Fruit fly (Drosophila melanogaster): Measurements from ENCODE around the gene CG10147.

Gene CG10147

dm6 chr3L:6498602-6499001 lies 10.4 kb upstream of the CG10147 start:
- TF ChIP-seq CG9705 (GFP tag; optimal IDR thresholded peaks at IDR 0.05): no peak

dm6 chr3L:6497990-6498389 lies 9.8 kb upstream of the CG10147 start:
- TF ChIP-seq Sp1 (GFP tag; optimal IDR thresholded peaks at IDR 0.05) (no peak), tai (GFP tag; optimal IDR thresholded peaks at IDR 0.05) (no peak), br (GFP tag; optimal IDR thresholded peaks at IDR 0.05) (no peak), OdsH (GFP tag; optimal IDR thresholded peaks at IDR 0.05) (no peak)

dm6 chr3L:6496922-6497232 lies 8.7 kb upstream of the CG10147 start:
- TF ChIP-seq sv (GFP tag; optimal IDR thresholded peaks at IDR 0.05) (no peak), foxo (GFP tag; optimal IDR thresholded peaks at IDR 0.05) (no peak), Sp1 (GFP tag; optimal IDR thresholded peaks at IDR 0.05) (no peak), tai (GFP tag; optimal IDR thresholded peaks at IDR 0.05) (no peak), CG9705 (GFP tag; optimal IDR thresholded peaks at IDR 0.05) (no peak), br (GFP tag; optimal IDR thresholded peaks at IDR 0.05) (no peak), dl (GFP tag; optimal IDR thresholded peaks at IDR 0.05; ENCODE audit: insufficient read depth in 1 of 2, partially characterized antibody in 2 of 2) (no peak), Vsx2 (GFP tag; optimal IDR thresholded peaks at IDR 0.05; ENCODE audit: partially characterized antibody) (no peak), dmrt93B (GFP tag; optimal IDR thresholded peaks at IDR 0.05) (no peak), rgr (GFP tag; optimal IDR thresholded peaks at IDR 0.05) (no peak), dsf (GFP tag; optimal IDR thresholded peaks at IDR 0.05; ENCODE audit: borderline replicate concordance) (no peak), jim (GFP tag; optimal IDR thresholded peaks at IDR 0.05) (no peak)

dm6 chr3L:6496053-6496921 lies 8.1 kb upstream of the CG10147 start:
- TF ChIP-seq brk (GFP tag; optimal IDR thresholded peaks at IDR 0.05) (no peak), psq (GFP tag; optimal IDR thresholded peaks at IDR 0.05) (peak; percentile 90), N (GFP tag; optimal IDR thresholded peaks at IDR 0.05) (peak; percentile 28), Jra (GFP tag; optimal IDR thresholded peaks at IDR 0.05) (peak; percentile 8), OdsH (GFP tag; optimal IDR thresholded peaks at IDR 0.05) (no peak), Hr83 (GFP tag; optimal IDR thresholded peaks at IDR 0.05; ENCODE audit: poor library complexity, severe bottlenecking) (peak; percentile 24)

dm6 chr3L:6494928-6495806 lies 6.9 kb upstream of the CG10147 start, which contains the start of the genes Vps8 and sfl:
Gene Vps8, minus strand, starts transcription at chr3L:6495297.
Gene sfl, plus strand, starts transcription at chr3L:6495680.
- peak; percentile 9 for TF ChIP-seq HLH106 (tag; optimal IDR thresholded peaks at IDR 0.05)
- TF ChIP-seq woc (GFP tag; optimal IDR thresholded peaks at IDR 0.05): peak; percentile 71
- TF ChIP-seq usp (GFP tag; optimal IDR thresholded peaks at IDR 0.05): no peak
- TF ChIP-seq fru (GFP tag; optimal IDR thresholded peaks at IDR 0.05): peak; percentile 25
- no peak for TF ChIP-seq tai (GFP tag; optimal IDR thresholded peaks at IDR 0.05)
- peak in 1 of 2 experiments; percentile 33 for TF ChIP-seq foxo (GFP tag; optimal IDR thresholded peaks at IDR 0.05)
- TF ChIP-seq Hr83 (GFP tag; optimal IDR thresholded peaks at IDR 0.05; ENCODE audit: poor library complexity, severe bottlenecking): peak; percentile 55
- no peak for TF ChIP-seq Myc (optimal IDR thresholded peaks at IDR 0.05)
- no peak for TF ChIP-seq CG32264 (GFP tag; optimal IDR thresholded peaks at IDR 0.05)
- TF ChIP-seq Jra (GFP tag; optimal IDR thresholded peaks at IDR 0.05): no peak
- no peak for TF ChIP-seq Dif (GFP tag; optimal IDR thresholded peaks at IDR 0.05; ENCODE audit: partially characterized antibody)
- TF ChIP-seq lola (GFP tag; optimal IDR thresholded peaks at IDR 0.05): no peak
- TF ChIP-seq Sp1 (GFP tag; optimal IDR thresholded peaks at IDR 0.05): peak; percentile 23
- no peak for TF ChIP-seq N (GFP tag; optimal IDR thresholded peaks at IDR 0.05)
- peak; percentile 20 for TF ChIP-seq dsf (GFP tag; optimal IDR thresholded peaks at IDR 0.05; ENCODE audit: borderline replicate concordance)
- no peak for TF ChIP-seq Hr78 (GFP tag; optimal IDR thresholded peaks at IDR 0.05)
- peak; percentile 34 for TF ChIP-seq rgr (GFP tag; optimal IDR thresholded peaks at IDR 0.05)
- TF ChIP-seq CG9705 (GFP tag; optimal IDR thresholded peaks at IDR 0.05): peak; percentile 16
- no peak for TF ChIP-seq CrebA (GFP tag; optimal IDR thresholded peaks at IDR 0.05; ENCODE audit: borderline replicate concordance)
- TF ChIP-seq h (GFP tag; optimal IDR thresholded peaks at IDR 0.05): peak; percentile 21
- no peak for TF ChIP-seq Rel (GFP tag; optimal IDR thresholded peaks at IDR 0.05)
- peak; percentile 90 for TF ChIP-seq Rel (tag; optimal IDR thresholded peaks at IDR 0.05)
- no peak for TF ChIP-seq dmrt93B (GFP tag; optimal IDR thresholded peaks at IDR 0.05)
- no peak for TF ChIP-seq dl (GFP tag; optimal IDR thresholded peaks at IDR 0.05; ENCODE audit: insufficient read depth in 1 of 2, partially characterized antibody in 2 of 2)
- TF ChIP-seq psq (GFP tag; optimal IDR thresholded peaks at IDR 0.05): no peak
- no peak for TF ChIP-seq Dfd (GFP tag; optimal IDR thresholded peaks at IDR 0.05)
- peak; percentile 30 for TF ChIP-seq sv (GFP tag; optimal IDR thresholded peaks at IDR 0.05)
- TF ChIP-seq Vsx2 (GFP tag; optimal IDR thresholded peaks at IDR 0.05; ENCODE audit: partially characterized antibody): no peak
- no peak for TF ChIP-seq brk (GFP tag; optimal IDR thresholded peaks at IDR 0.05)
- no peak for TF ChIP-seq Abd-B (GFP tag; optimal IDR thresholded peaks at IDR 0.05)
- no peak for TF ChIP-seq GATAd (GFP tag; optimal IDR thresholded peaks at IDR 0.05)
- TF ChIP-seq br (GFP tag; optimal IDR thresholded peaks at IDR 0.05): no peak
- TF ChIP-seq jim (GFP tag; optimal IDR thresholded peaks at IDR 0.05): no peak
- TF ChIP-seq OdsH (GFP tag; optimal IDR thresholded peaks at IDR 0.05): no peak
- TF ChIP-seq pan (optimal IDR thresholded peaks at IDR 0.05): no peak
- no peak for TF ChIP-seq Mio (GFP tag; optimal IDR thresholded peaks at IDR 0.05)
